Fruit fly (Drosophila melanogaster) whole organism, embryonic: ENCODE results near the gene CG15014.

Source experiments
- Ada2b ChIP-seq: fragments of 200-800 bp; sonication (Bioruptor generic); IDR thresholded peaks from 2 replicates; pipeline ENCODE4 v1.3.6; 2022; ENCODE audit warnings: missing biosample characterization, missing genetic modification characterization
- BtbVII ChIP-seq: fragments of 200-800 bp; sonication (Bioruptor generic); optimal IDR thresholded peaks from 3 replicates; lab custom pipeline; 2017; ENCODE audit warnings: missing biosample characterization, mild to moderate bottlenecking, missing genetic modification characterization
- C15 ChIP-seq: fragments of 200-800 bp; sonication (Bioruptor generic); IDR thresholded peaks from 3 replicates; pipeline ENCODE4 v1.3.6; 2022; ENCODE audit warnings: missing biosample characterization, missing genetic modification characterization
- CG10431 ChIP-seq: fragments of 200-800 bp; sonication (Bioruptor generic); optimal IDR thresholded peaks from 3 replicates; lab custom pipeline; 2018; ENCODE audit warnings: missing biosample characterization, mild to moderate bottlenecking, missing genetic modification characterization
- CG10654 ChIP-seq: fragments of 200-800 bp; sonication (Bioruptor generic); optimal IDR thresholded peaks from 2 replicates; lab custom pipeline; 2016; ENCODE audit warnings: missing biosample characterization, missing genetic modification characterization
- CG11398 ChIP-seq: fragments of 200-800 bp; sonication (Bioruptor generic); optimal IDR thresholded peaks from 2 replicates; lab custom pipeline; 2016; ENCODE audit warnings: missing biosample characterization, missing genetic modification characterization
- CG12155 ChIP-seq: fragments of 200-800 bp; sonication (Bioruptor generic); optimal IDR thresholded peaks from 3 replicates; lab custom pipeline; 2016; ENCODE audit warnings: missing biosample characterization, missing genetic modification characterization
- CG12942 ChIP-seq: fragments of 200-800 bp; sonication (Bioruptor generic); optimal IDR thresholded peaks from 3 replicates; lab custom pipeline; 2016; ENCODE audit warnings: missing biosample characterization, missing genetic modification characterization
- CG13424 ChIP-seq: fragments of 200-800 bp; sonication (Bioruptor generic); optimal IDR thresholded peaks from 2 replicates; lab custom pipeline; 2019; ENCODE audit warnings: missing biosample characterization, mild to moderate bottlenecking, missing genetic modification characterization, moderate library complexity
- CG13624 ChIP-seq: fragments of 200-800 bp; sonication (Bioruptor generic); optimal IDR thresholded peaks from 2 replicates; lab custom pipeline; 2016; ENCODE audit warnings: missing biosample characterization, missing genetic modification characterization
- CG14860 ChIP-seq: fragments of 200-800 bp; sonication (Bioruptor generic); IDR thresholded peaks from 3 replicates; pipeline ENCODE4 v1.3.6; 2022; ENCODE audit warnings: missing biosample characterization, missing genetic modification characterization; ENCODE audit not compliant: partially characterized antibody
- CG15479 ChIP-seq: fragments of 200-800 bp; sonication (Bioruptor generic); optimal IDR thresholded peaks from 3 replicates; lab custom pipeline; 2019; ENCODE audit warnings: missing biosample characterization, mild to moderate bottlenecking, missing genetic modification characterization, moderate library complexity
- CG34376 ChIP-seq: fragments of 200-800 bp; sonication (Bioruptor generic); optimal IDR thresholded peaks from 2 replicates; lab custom pipeline; 2018; ENCODE audit warnings: missing biosample characterization, mild to moderate bottlenecking, missing genetic modification characterization
- CG3838 ChIP-seq: fragments of 200-800 bp; sonication (Bioruptor generic); optimal IDR thresholded peaks from 3 replicates; lab custom pipeline; 2016; ENCODE audit warnings: missing biosample characterization, missing genetic modification characterization
- CG4854 ChIP-seq: fragments of 200-800 bp; sonication (Bioruptor generic); optimal IDR thresholded peaks from 2 replicates; lab custom pipeline; 2016; ENCODE audit warnings: missing biosample characterization, missing genetic modification characterization, inconsistent platforms
- CG5953 ChIP-seq: fragments of 200-800 bp; sonication (Bioruptor generic); IDR thresholded peaks from 2 replicates; pipeline ENCODE4 v1.3.6; 2022; ENCODE audit warnings: missing biosample characterization, missing genetic modification characterization
- CG6272 ChIP-seq: fragments of 200-800 bp; sonication (Bioruptor generic); IDR thresholded peaks from 2 replicates; pipeline ENCODE4 v1.3.6; 2022; ENCODE audit warnings: missing biosample characterization, missing genetic modification characterization
- CG6683 ChIP-seq: fragments of 200-800 bp; sonication (Bioruptor generic); optimal IDR thresholded peaks from 2 replicates; lab custom pipeline; 2017; ENCODE audit warnings: missing biosample characterization, mild to moderate bottlenecking, missing genetic modification characterization, missing genetic modification reagents
- CG7357 ChIP-seq: fragments of 200-800 bp; sonication (Bioruptor generic); IDR thresholded peaks from 3 replicates; pipeline ENCODE4 v1.3.6; 2022; ENCODE audit warnings: missing biosample characterization, missing genetic modification characterization
- CG7745 ChIP-seq: fragments of 200-800 bp; sonication (Bioruptor generic); optimal IDR thresholded peaks from 2 replicates; lab custom pipeline; 2018; ENCODE audit warnings: missing biosample characterization, mild to moderate bottlenecking, missing genetic modification characterization, moderate library complexity
- CG9215 ChIP-seq: fragments of 200-800 bp; sonication (Bioruptor generic); IDR thresholded peaks from 2 replicates; pipeline ENCODE4 v1.3.6; 2022; ENCODE audit warnings: missing biosample characterization, missing genetic modification characterization
- CG9437 ChIP-seq: fragments of 200-800 bp; sonication (Bioruptor generic); optimal IDR thresholded peaks from 2 replicates; lab custom pipeline; 2018; ENCODE audit warnings: missing biosample characterization, mild to moderate bottlenecking, missing genetic modification characterization
- Camta ChIP-seq: fragments of 200-800 bp; sonication (Bioruptor generic); optimal IDR thresholded peaks from 2 replicates; lab custom pipeline; 2016; ENCODE audit warnings: missing biosample characterization, missing genetic modification characterization
- Dip2 ChIP-seq: fragments of 200-800 bp; sonication (Bioruptor generic); IDR thresholded peaks from 2 replicates; pipeline ENCODE4 v1.3.6; 2022; ENCODE audit warnings: missing biosample characterization, missing genetic modification characterization
- Dp ChIP-seq: fragments of 200-800 bp; sonication (Bioruptor generic); optimal IDR thresholded peaks from 2 replicates; lab custom pipeline; 2018; ENCODE audit warnings: missing biosample characterization, mild to moderate bottlenecking, missing genetic modification characterization, moderate library complexity
- Jarid2 ChIP-seq: fragments of 200-800 bp; sonication (Bioruptor generic); optimal IDR thresholded peaks from 3 replicates; lab custom pipeline; 2017; ENCODE audit warnings: mild to moderate bottlenecking, missing biosample characterization, missing genetic modification reagents, missing genetic modification characterization
- NC2β ChIP-seq: fragments of 200-800 bp; sonication (Bioruptor generic); optimal IDR thresholded peaks from 2 replicates; lab custom pipeline; 2016; ENCODE audit warnings: missing biosample characterization, missing genetic modification characterization
- Sry-δ ChIP-seq: fragments of 200-800 bp; sonication (Bioruptor generic); optimal IDR thresholded peaks from 2 replicates; lab custom pipeline; 2016; ENCODE audit warnings: missing biosample characterization, missing genetic modification characterization
- ase ChIP-seq: fragments of 200-800 bp; sonication (Bioruptor generic); IDR thresholded peaks from 3 replicates; pipeline ENCODE4 v1.3.6; 2022; ENCODE audit warnings: missing biosample characterization, missing genetic modification characterization
- ash1 ChIP-seq: fragments of 200-800 bp; sonication (Bioruptor generic); optimal IDR thresholded peaks from 2 replicates; lab custom pipeline; 2018; ENCODE audit warnings: missing biosample characterization, mild to moderate bottlenecking, missing genetic modification characterization
- bowl ChIP-seq: fragments of 200-800 bp; sonication (Bioruptor generic); IDR thresholded peaks from 2 replicates; pipeline ENCODE4 v1.3.6; 2022; ENCODE audit warnings: missing biosample characterization, missing genetic modification characterization
- br ChIP-seq: fragments of >200 bp; optimal IDR thresholded peaks from 2 replicates; lab custom pipeline; 2017
- chn ChIP-seq: fragments of 200-800 bp; sonication (Bioruptor generic); optimal IDR thresholded peaks from 2 replicates; lab custom pipeline; 2016; ENCODE audit warnings: missing biosample characterization, missing genetic modification characterization
- dmrt11E ChIP-seq: fragments of 200-800 bp; sonication (Bioruptor generic); optimal IDR thresholded peaks from 3 replicates; lab custom pipeline; 2018; ENCODE audit warnings: missing biosample characterization, mild to moderate bottlenecking, missing genetic modification characterization, moderate library complexity
- dmrt99B ChIP-seq: fragments of 200-800 bp; sonication (Bioruptor generic); optimal IDR thresholded peaks from 2 replicates; lab custom pipeline; 2018; ENCODE audit warnings: missing biosample characterization, mild to moderate bottlenecking, missing genetic modification characterization, moderate library complexity
- exex ChIP-seq: fragments of 200-800 bp; sonication (Bioruptor generic); optimal IDR thresholded peaks from 4 replicates; lab custom pipeline; 2018; ENCODE audit warnings: missing biosample characterization, mild to moderate bottlenecking, missing genetic modification characterization, moderate library complexity
- eyg ChIP-seq: fragments of 200-800 bp; sonication (Bioruptor generic); optimal IDR thresholded peaks from 3 replicates; lab custom pipeline; 2016; ENCODE audit warnings: missing biosample characterization, missing genetic modification characterization
- fd64A ChIP-seq: fragments of 200-800 bp; sonication (Bioruptor generic); optimal IDR thresholded peaks from 3 replicates; lab custom pipeline; 2018; ENCODE audit warnings: missing biosample characterization, mild to moderate bottlenecking, missing genetic modification characterization
- fru ChIP-seq: fragments of >200 bp; optimal IDR thresholded peaks from 2 replicates; lab custom pipeline; 2017
- fu2 ChIP-seq: fragments of 200-800 bp; sonication (Bioruptor generic); optimal IDR thresholded peaks from 2 replicates; lab custom pipeline; 2016; ENCODE audit warnings: missing biosample characterization, missing genetic modification characterization
- kni ChIP-seq: fragments of 200-800 bp; sonication (Bioruptor generic); optimal IDR thresholded peaks from 3 replicates; lab custom pipeline; 2017; ENCODE audit warnings: mild to moderate bottlenecking, missing biosample characterization, missing genetic modification reagents, missing genetic modification characterization
- maf-S ChIP-seq: fragments of 200-800 bp; sonication (Bioruptor generic); optimal IDR thresholded peaks from 2 replicates; lab custom pipeline; 2016; ENCODE audit warnings: missing biosample characterization, missing genetic modification characterization
- otp ChIP-seq: fragments of 200-800 bp; sonication (Bioruptor generic); IDR thresholded peaks from 3 replicates; pipeline ENCODE4, ENCODE4 v1.3.6; 2022; ENCODE audit warnings: missing biosample characterization, missing genetic modification characterization
- pfk ChIP-seq: fragments of 200-800 bp; sonication (Bioruptor generic); optimal IDR thresholded peaks from 2 replicates; lab custom pipeline; 2018; ENCODE audit warnings: missing biosample characterization, mild to moderate bottlenecking, missing genetic modification characterization, moderate library complexity
- pho ChIP-seq: fragments of 200-800 bp; sonication (Bioruptor generic); optimal IDR thresholded peaks from 2 replicates; lab custom pipeline; 2016; ENCODE audit warnings: missing biosample characterization, missing genetic modification characterization
- phol ChIP-seq: fragments of 200-800 bp; sonication (Bioruptor generic); optimal IDR thresholded peaks from 3 replicates; lab custom pipeline; 2018; ENCODE audit warnings: missing biosample characterization, mild to moderate bottlenecking, missing genetic modification characterization, moderate library complexity
- scrt ChIP-seq: fragments of 200-800 bp; sonication (Bioruptor generic); optimal IDR thresholded peaks from 2 replicates; lab custom pipeline; 2018; ENCODE audit warnings: missing biosample characterization, mild to moderate bottlenecking, missing genetic modification characterization, moderate library complexity
- sd ChIP-seq: fragments of 200-800 bp; sonication (Bioruptor generic); optimal IDR thresholded peaks from 3 replicates; lab custom pipeline; 2018; ENCODE audit warnings: missing biosample characterization, mild to moderate bottlenecking, missing genetic modification characterization, moderate library complexity
- tio ChIP-seq: fragments of 200-800 bp; sonication (Bioruptor generic); optimal IDR thresholded peaks from 2 replicates; lab custom pipeline; 2017; ENCODE audit warnings: missing biosample characterization, missing genetic modification characterization, inconsistent platforms
- tll ChIP-seq, 2 experiments: fragments of 200-800 bp in 1 of 2; fragments of >200 bp in 1 of 2; sonication (Bioruptor generic) in 1 of 2; optimal IDR thresholded peaks; 2 replicates each; lab custom pipeline; 2017 to 2019; ENCODE audit warnings: missing biosample characterization in 2 of 2, missing genetic modification characterization in 2 of 2, mild to moderate bottlenecking in 1 of 2, moderate library complexity in 1 of 2
- unc-4 ChIP-seq: fragments of 200-800 bp; sonication (Bioruptor generic); IDR thresholded peaks from 2 replicates; pipeline ENCODE4 v1.3.6; 2022; ENCODE audit warnings: missing biosample characterization, missing genetic modification characterization; ENCODE audit not compliant: partially characterized antibody
- vfl ChIP-seq: fragments of 200-800 bp; sonication (Bioruptor generic); optimal IDR thresholded peaks from 2 replicates; lab custom pipeline; 2016; ENCODE audit warnings: missing biosample characterization, missing genetic modification characterization
- z ChIP-seq: fragments of 200-800 bp; sonication (Bioruptor generic); IDR thresholded peaks from 3 replicates; pipeline ENCODE4 v1.3.6; 2022; ENCODE audit warnings: missing biosample characterization, missing genetic modification characterization

Gene CG15014

dm6 chr3L:4367339-4367738, 45.3 kb upstream of the CG15014 start, which contains the start of gene CG11342 (continued):
- peak; percentile 85 for TF ChIP-seq Sry-δ (GFP tag; lab: Kevin White, UChicago)
- TF ChIP-seq maf-S (GFP tag; lab: Kevin White, UChicago) = no peak
- TF ChIP-seq dmrt99B = no peak
- no peak for TF ChIP-seq C15
- TF ChIP-seq Camta (GFP tag; lab: Kevin White, UChicago) = no peak
- TF ChIP-seq BtbVII (GFP tag; lab: Kevin White, UChicago) = no peak
- no peak for TF ChIP-seq NC2β
- no peak for TF ChIP-seq ase (GFP tag; lab: Robert Waterston, UW)
- no peak for TF ChIP-seq kni (GFP tag; lab: Kevin White, UChicago)
- no peak for TF ChIP-seq fd64A (GFP tag; lab: Kevin White, UChicago)
- no peak for TF ChIP-seq scrt (GFP tag; lab: Kevin White, UChicago)
- TF ChIP-seq CG6683 (GFP tag; lab: Kevin White, UChicago) = no peak
- no peak for TF ChIP-seq CG12942 (GFP tag; lab: Kevin White, UChicago)
- no peak for TF ChIP-seq Jarid2 (GFP tag; lab: Kevin White, UChicago)
- no peak for TF ChIP-seq vfl
- TF ChIP-seq CG11398 (GFP tag; lab: Kevin White, UChicago) = no peak
- no peak for TF ChIP-seq tll (GFP tag; optimal IDR thresholded peaks at IDR 0.05; lab: Kevin White, UChicago)
- no peak for TF ChIP-seq CG10654 (GFP tag; lab: Kevin White, UChicago)
- no peak for TF ChIP-seq CG15479
- no peak for TF ChIP-seq CG12155 (GFP tag; lab: Kevin White, UChicago)
- TF ChIP-seq CG9215 (GFP tag; lab: Robert Waterston, UW) = no peak
- TF ChIP-seq pfk (GFP tag; lab: Kevin White, UChicago) = no peak
- no peak for TF ChIP-seq sd (tag; lab: Kevin White, UChicago)
- no peak for TF ChIP-seq fru (lab: Kevin White, UChicago)
- no peak for TF ChIP-seq phol (tag; lab: Kevin White, UChicago)
- TF ChIP-seq unc-4 = peak; percentile 89
- TF ChIP-seq br (lab: Kevin White, UChicago) = no peak
- no peak for TF ChIP-seq CG4854
- TF ChIP-seq CG5953 (GFP tag; lab: Robert Waterston, UW) = no peak
- TF ChIP-seq dmrt11E (tag; lab: Kevin White, UChicago) = no peak
- TF ChIP-seq CG14860 = peak; percentile 63; the same call in 2 of the 3 replicates
- TF ChIP-seq eyg (GFP tag; lab: Kevin White, UChicago) = no peak
- no peak for TF ChIP-seq exex (tag; lab: Kevin White, UChicago)
- TF ChIP-seq fu2 (GFP tag; lab: Kevin White, UChicago) = no peak
- no peak for TF ChIP-seq CG3838 (GFP tag; lab: Kevin White, UChicago)
- TF ChIP-seq Dp (GFP tag; lab: Kevin White, UChicago) = peak; percentile 89
- no peak for TF ChIP-seq otp (GFP tag; lab: Robert Waterston, UW)
- no peak for TF ChIP-seq CG6272 (GFP tag; lab: Robert Waterston, UW)
- TF ChIP-seq Ada2b (GFP tag; lab: Robert Waterston, UW) = no peak
- no peak for TF ChIP-seq z
- no peak for TF ChIP-seq Dip2 (GFP tag; lab: Robert Waterston, UW)
- no peak for TF ChIP-seq CG9437
- no peak for TF ChIP-seq CG10431 (GFP tag; lab: Kevin White, UChicago)
- TF ChIP-seq bowl (GFP tag; lab: Robert Waterston, UW) = no peak
- no peak for TF ChIP-seq chn (GFP tag; lab: Kevin White, UChicago)
- TF ChIP-seq CG34376 (GFP tag; lab: Kevin White, UChicago) = no peak
- TF ChIP-seq CG7745 (tag; lab: Kevin White, UChicago) = no peak
- no peak for TF ChIP-seq pho (GFP tag; lab: Kevin White, UChicago)
- peak; percentile 14 for TF ChIP-seq CG13624 (GFP tag; lab: Kevin White, UChicago)
- TF ChIP-seq tio (GFP tag; lab: Kevin White, UChicago) = no peak
- TF ChIP-seq CG7357 = no peak
- no peak for TF ChIP-seq CG13424 (tag; lab: Kevin White, UChicago)
- TF ChIP-seq ash1 = no peak
